Worm (Caenorhabditis elegans): ENCODE results near the gene T06A1.5.

DNA sequence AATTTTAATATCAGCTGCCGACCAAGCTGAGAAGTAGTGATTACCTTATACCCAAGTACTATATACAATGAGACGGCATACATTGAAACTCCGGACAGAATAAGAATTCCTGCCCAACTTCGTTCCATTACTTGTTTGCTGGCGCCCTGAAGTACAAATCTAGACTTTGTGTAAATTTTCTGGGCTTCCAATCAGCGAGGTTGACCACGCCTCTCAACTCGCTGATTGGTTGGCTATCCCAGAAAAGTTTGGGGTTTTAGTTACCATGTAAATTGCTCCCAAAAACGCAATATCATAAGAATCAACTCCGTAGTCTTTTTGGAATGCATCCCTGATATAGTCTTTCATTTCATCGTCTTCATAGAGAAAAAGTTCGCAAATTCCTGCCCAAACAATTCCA, 28.2 kb downstream of the T06A1.5 start:
- TF ChIP-seq elt-3 (tag; optimal IDR thresholded peaks at IDR 0.05) (no peak), elt-1 (tag; optimal IDR thresholded peaks at IDR 0.05; ENCODE audit: borderline replicate concordance, insufficient read depth) (no peak), unc-62 (GFP tag; optimal IDR thresholded peaks at IDR 0.05) (no peak), pha-4 (tag; optimal IDR thresholded peaks at IDR 0.05) (no peak), ces-1 (GFP tag; optimal IDR thresholded peaks at IDR 0.05) (no peak), ham-2 (GFP tag; optimal IDR thresholded peaks at IDR 0.05) (no peak)
